Fruit fly (Drosophila melanogaster) whole organism, embryonic: Measurements from ENCODE around the gene lectin-37Da.

Source experiments
- Awh ChIP-seq: fragments of 200-800 bp; sonication (Bioruptor generic); IDR thresholded peaks from 2 replicates; pipeline ENCODE4, ENCODE4 v1.3.6; 2022; ENCODE audit warnings: missing biosample characterization, missing genetic modification characterization
- BtbVII ChIP-seq: fragments of 200-800 bp; sonication (Bioruptor generic); optimal IDR thresholded peaks from 3 replicates; lab custom pipeline; 2017; ENCODE audit warnings: missing biosample characterization, mild to moderate bottlenecking, missing genetic modification characterization
- CG10959 ChIP-seq: fragments of 200-800 bp; sonication (Bioruptor generic); IDR thresholded peaks from 2 replicates; pipeline ENCODE4 v1.3.6; 2022; ENCODE audit warnings: missing biosample characterization, missing genetic modification characterization
- CG11504 ChIP-seq: fragments of 200-800 bp; sonication (Bioruptor generic); optimal IDR thresholded peaks from 3 replicates; lab custom pipeline; 2019; ENCODE audit warnings: missing biosample characterization, mild to moderate bottlenecking, missing genetic modification characterization, moderate library complexity
- CG12236 ChIP-seq: fragments of 200-800 bp; sonication (Bioruptor generic); optimal IDR thresholded peaks from 2 replicates; lab custom pipeline; 2016; ENCODE audit warnings: missing biosample characterization, missing genetic modification characterization
- CG12942 ChIP-seq: fragments of 200-800 bp; sonication (Bioruptor generic); optimal IDR thresholded peaks from 3 replicates; lab custom pipeline; 2016; ENCODE audit warnings: missing biosample characterization, missing genetic modification characterization
- CG13287 ChIP-seq: fragments of 200-800 bp; sonication (Bioruptor generic); IDR thresholded peaks from 2 replicates; pipeline ENCODE4 v1.3.6; 2022; ENCODE audit warnings: missing biosample characterization, missing genetic modification characterization; ENCODE audit not compliant: partially characterized antibody
- CG13424 ChIP-seq: fragments of 200-800 bp; sonication (Bioruptor generic); optimal IDR thresholded peaks from 2 replicates; lab custom pipeline; 2019; ENCODE audit warnings: missing biosample characterization, mild to moderate bottlenecking, missing genetic modification characterization, moderate library complexity
- CG1602 ChIP-seq: fragments of 200-800 bp; sonication (Bioruptor generic); optimal IDR thresholded peaks from 3 replicates; lab custom pipeline; 2016; ENCODE audit warnings: missing biosample characterization, missing genetic modification characterization
- CG17361 ChIP-seq: fragments of 200-800 bp; sonication (Bioruptor generic); IDR thresholded peaks from 3 replicates; pipeline ENCODE4 v1.3.6; 2022; ENCODE audit warnings: missing biosample characterization, missing genetic modification characterization
- CG17385 ChIP-seq: fragments of 200-800 bp; sonication (Bioruptor generic); optimal IDR thresholded peaks from 3 replicates; lab custom pipeline; 2018; ENCODE audit warnings: missing biosample characterization, mild to moderate bottlenecking, missing genetic modification characterization
- CG18764 ChIP-seq: fragments of 200-800 bp; sonication (Bioruptor generic); optimal IDR thresholded peaks from 3 replicates; lab custom pipeline; 2016; ENCODE audit warnings: missing biosample characterization, missing genetic modification characterization
- CG2120 ChIP-seq: fragments of 200-800 bp; sonication (Bioruptor generic); optimal IDR thresholded peaks from 3 replicates; lab custom pipeline; 2016; ENCODE audit warnings: missing biosample characterization, missing genetic modification characterization
- CG2202 ChIP-seq: fragments of 200-800 bp; sonication (Bioruptor generic); optimal IDR thresholded peaks from 2 replicates; lab custom pipeline; 2018; ENCODE audit warnings: missing biosample characterization, mild to moderate bottlenecking, missing genetic modification characterization
- CG30020 ChIP-seq: fragments of 200-800 bp; optimal IDR thresholded peaks from 2 replicates; lab custom pipeline; 2019; ENCODE audit warnings: missing biosample characterization, mild to moderate bottlenecking, missing genetic modification characterization, moderate library complexity
- CG31224 ChIP-seq: fragments of 200-800 bp; sonication (Bioruptor generic); IDR thresholded peaks from 2 replicates; pipeline ENCODE4 v1.3.6; 2022; ENCODE audit warnings: missing biosample characterization, missing genetic modification characterization
- CG6175 ChIP-seq: fragments of 200-800 bp; sonication (Bioruptor generic); IDR thresholded peaks from 3 replicates; pipeline ENCODE4 v1.3.6; 2022; ENCODE audit warnings: missing biosample characterization, missing genetic modification characterization
- CG6254 ChIP-seq: fragments of 200-800 bp; sonication (Bioruptor generic); optimal IDR thresholded peaks from 3 replicates; lab custom pipeline; 2017; ENCODE audit warnings: mild to moderate bottlenecking, missing biosample characterization, missing genetic modification reagents, missing genetic modification characterization
- CG9876 ChIP-seq: fragments of 200-800 bp; sonication (Bioruptor generic); optimal IDR thresholded peaks from 2 replicates; lab custom pipeline; 2016; ENCODE audit warnings: missing biosample characterization, missing genetic modification characterization
- Dll ChIP-seq: fragments of 200-800 bp; sonication (Bioruptor generic); IDR thresholded peaks from 4 replicates; pipeline ENCODE4 v1.3.6; 2022; ENCODE audit warnings: missing biosample characterization, missing genetic modification characterization; ENCODE audit not compliant: partially characterized antibody
- Dp ChIP-seq: fragments of 200-800 bp; sonication (Bioruptor generic); optimal IDR thresholded peaks from 2 replicates; lab custom pipeline; 2018; ENCODE audit warnings: missing biosample characterization, mild to moderate bottlenecking, missing genetic modification characterization, moderate library complexity
- E2f2 ChIP-seq: fragments of 200-800 bp; sonication (Bioruptor generic); IDR thresholded peaks from 2 replicates; pipeline ENCODE4 v1.3.6; 2022; ENCODE audit warnings: missing biosample characterization, missing genetic modification characterization
- Elba2 ChIP-seq: fragments of 200-800 bp; sonication (Bioruptor generic); optimal IDR thresholded peaks from 3 replicates; lab custom pipeline; 2016; ENCODE audit warnings: missing biosample characterization, missing genetic modification characterization
- Fer3 ChIP-seq: fragments of 200-800 bp; sonication (Bioruptor generic); optimal IDR thresholded peaks from 2 replicates; lab custom pipeline; 2018; ENCODE audit warnings: missing biosample characterization, mild to moderate bottlenecking, missing genetic modification characterization, moderate library complexity
- Hand ChIP-seq: fragments of 200-800 bp; sonication (Bioruptor generic); optimal IDR thresholded peaks from 2 replicates; lab custom pipeline; 2017; ENCODE audit warnings: mild to moderate bottlenecking, missing biosample characterization, missing genetic modification reagents, missing genetic modification characterization
- Med ChIP-seq: fragments of 200-800 bp; sonication (Bioruptor generic); peaks from one replicate; lab custom pipeline; 2016; ENCODE audit warnings: missing biosample characterization, missing genetic modification characterization, mild to moderate bottlenecking, inconsistent platforms, moderate library complexity
- NFAT ChIP-seq: fragments of 200-800 bp; sonication (Bioruptor generic); IDR thresholded peaks from 2 replicates; pipeline ENCODE4 v1.3.6; 2022; ENCODE audit warnings: missing biosample characterization, missing genetic modification characterization
- Oli ChIP-seq: fragments of 200-800 bp; sonication (Bioruptor generic); optimal IDR thresholded peaks from 2 replicates; lab custom pipeline; 2018; ENCODE audit warnings: missing biosample characterization, mild to moderate bottlenecking, missing genetic modification characterization, moderate library complexity
- Sry-δ ChIP-seq: fragments of 200-800 bp; sonication (Bioruptor generic); optimal IDR thresholded peaks from 2 replicates; lab custom pipeline; 2016; ENCODE audit warnings: missing biosample characterization, missing genetic modification characterization
- Taf1 ChIP-seq: fragments of 200-800 bp; sonication (Bioruptor generic); IDR thresholded peaks from 2 replicates; pipeline ENCODE4 v1.3.6; 2022; ENCODE audit warnings: missing biosample characterization, missing genetic modification characterization
- Xbp1 ChIP-seq: fragments of 200-800 bp; sonication (Bioruptor generic); optimal IDR thresholded peaks from 3 replicates; lab custom pipeline; 2016; ENCODE audit warnings: missing biosample characterization, mild to moderate bottlenecking, missing genetic modification characterization
- chinmo ChIP-seq: fragments of 200-800 bp; sonication (Bioruptor generic); IDR thresholded peaks from 4 replicates; pipeline ENCODE4 v1.3.6; 2022; ENCODE audit warnings: missing biosample characterization, missing genetic modification characterization; ENCODE audit not compliant: partially characterized antibody
- crp ChIP-seq, 2 experiments: fragments of 200-800 bp; sonication (Bioruptor generic); optimal IDR thresholded peaks; 2 replicates in 1 of 2; 3 replicates in 1 of 2; lab custom pipeline; 2017; ENCODE audit warnings: missing biosample characterization in 2 of 2, missing genetic modification characterization in 2 of 2, mild to moderate bottlenecking in 1 of 2, moderate library complexity in 1 of 2
- cwo ChIP-seq: fragments of 200-800 bp; sonication (Bioruptor generic); optimal IDR thresholded peaks from 3 replicates; lab custom pipeline; 2017; ENCODE audit warnings: missing biosample characterization, missing genetic modification characterization, mild to moderate bottlenecking, moderate library complexity, missing genetic modification reagents
- dpn ChIP-seq, 2 experiments: fragments of 200-800 bp; sonication (Bioruptor generic); optimal IDR thresholded peaks; 3 replicates each; lab custom pipeline; 2016; ENCODE audit warnings: missing biosample characterization in 2 of 2, missing genetic modification characterization in 2 of 2
- en ChIP-seq: fragments of 200-800 bp; sonication (Bioruptor generic); optimal IDR thresholded peaks from 2 replicates; lab custom pipeline; 2016; ENCODE audit warnings: missing biosample characterization, missing genetic modification characterization
- exex ChIP-seq: fragments of 200-800 bp; sonication (Bioruptor generic); optimal IDR thresholded peaks from 4 replicates; lab custom pipeline; 2018; ENCODE audit warnings: missing biosample characterization, mild to moderate bottlenecking, missing genetic modification characterization, moderate library complexity
- insv ChIP-seq, 2 experiments: fragments of 200-800 bp; sonication (Bioruptor generic); optimal IDR thresholded peaks; 3 replicates each; lab custom pipeline; 2016 to 2018; ENCODE audit warnings: missing biosample characterization in 2 of 2, missing genetic modification characterization in 2 of 2
- knrl ChIP-seq: fragments of 200-800 bp; sonication (Bioruptor generic); IDR thresholded peaks from 3 replicates; pipeline ENCODE4 v1.3.6; 2022; ENCODE audit warnings: missing biosample characterization, missing genetic modification characterization; ENCODE audit not compliant: partially characterized antibody
- lbe ChIP-seq: fragments of 200-800 bp; sonication (Bioruptor generic); optimal IDR thresholded peaks from 2 replicates; lab custom pipeline; 2016; ENCODE audit warnings: missing biosample characterization, mild to moderate bottlenecking, missing genetic modification characterization
- lmd ChIP-seq: fragments of 200-800 bp; sonication (Bioruptor generic); IDR thresholded peaks from 2 replicates; pipeline ENCODE4 v1.3.6; 2022; ENCODE audit warnings: missing biosample characterization, missing genetic modification characterization
- mld ChIP-seq: fragments of 200-800 bp; sonication (Bioruptor generic); IDR thresholded peaks from 3 replicates; pipeline ENCODE4 v1.3.6; 2022; ENCODE audit warnings: missing biosample characterization, missing genetic modification characterization; ENCODE audit not compliant: partially characterized antibody
- nerfin-1 ChIP-seq: fragments of 200-800 bp; sonication (Bioruptor generic); optimal IDR thresholded peaks from 3 replicates; lab custom pipeline; 2019; ENCODE audit warnings: missing biosample characterization, mild to moderate bottlenecking, missing genetic modification characterization, moderate library complexity
- oc ChIP-seq: fragments of 200-800 bp; sonication (Bioruptor generic); optimal IDR thresholded peaks from 2 replicates; lab custom pipeline; 2018; ENCODE audit warnings: missing biosample characterization, mild to moderate bottlenecking, missing genetic modification characterization, moderate library complexity
- p53 ChIP-seq: fragments of 200-800 bp; sonication (Bioruptor generic); optimal IDR thresholded peaks from 2 replicates; lab custom pipeline; 2016; ENCODE audit warnings: missing biosample characterization, missing genetic modification characterization
- pzg ChIP-seq: fragments of 200-800 bp; sonication (Bioruptor generic); optimal IDR thresholded peaks from 3 replicates; lab custom pipeline; 2018; ENCODE audit warnings: missing biosample characterization, mild to moderate bottlenecking, missing genetic modification characterization, moderate library complexity
- rib ChIP-seq: fragments of 200-800 bp; sonication (Bioruptor generic); IDR thresholded peaks from 2 replicates; pipeline ENCODE4 v1.3.6; 2022; ENCODE audit warnings: missing biosample characterization, missing genetic modification characterization
- sug ChIP-seq: fragments of 200-800 bp; optimal IDR thresholded peaks from 2 replicates; lab custom pipeline; 2019; ENCODE audit warnings: missing biosample characterization, mild to moderate bottlenecking, missing genetic modification characterization, moderate library complexity
- wdn ChIP-seq: fragments of 200-800 bp; sonication (Bioruptor generic); IDR thresholded peaks from 2 replicates; pipeline ENCODE4 v1.3.6; 2022; ENCODE audit warnings: missing biosample characterization, missing genetic modification characterization

Gene lectin-37Da

DNA sequence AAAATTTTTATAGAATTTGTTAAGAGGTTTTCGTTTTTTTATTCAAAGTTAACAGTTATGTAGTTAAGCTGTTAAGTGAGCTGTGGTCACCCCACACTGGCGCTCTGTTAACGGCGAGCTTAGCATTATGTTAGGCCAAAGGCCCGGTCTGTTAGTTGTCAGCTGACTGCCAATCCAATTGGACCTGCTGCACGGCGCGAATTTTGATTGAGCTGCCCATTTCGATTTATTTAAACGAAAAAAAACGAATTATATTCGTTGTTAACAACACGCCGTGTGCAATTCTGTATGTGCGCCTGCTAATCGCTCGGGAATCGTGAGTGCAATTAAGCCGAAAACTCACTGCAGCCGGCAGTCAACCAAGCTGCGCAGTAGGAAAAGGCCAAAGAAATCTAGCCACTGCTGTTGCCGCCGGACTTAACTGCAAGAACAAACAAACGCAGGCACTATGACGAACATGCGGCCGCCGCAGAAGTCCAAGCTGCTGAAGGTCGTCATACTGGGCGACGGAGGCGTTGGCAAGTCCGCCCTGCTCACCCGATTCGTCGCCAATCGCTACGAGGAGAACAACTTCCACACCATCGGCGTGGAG lies 14.4 kb downstream of the lectin-37Da start, which contains the start of gene Rab9:
Rab9 (plus strand) TSS at position 151 of the 592 bp plus-strand sequence.
- TF ChIP-seq CG17361 (GFP tag; lab: Robert Waterston, UW) (no peak), crp (GFP tag; optimal IDR thresholded peaks at IDR 0.05; lab: Kevin White, UChicago) (peak in 1 of 2 experiments; percentile 75), Oli (no peak), CG2202 (tag; lab: Kevin White, UChicago) (no peak), CG10959 (no peak), wdn (GFP tag; lab: Robert Waterston, UW) (0 out of 2 replicates have a peak, but pooled peaks have one; percentile 16), pzg (peak; percentile 4), lmd (GFP tag; lab: Robert Waterston, UW) (0 out of 2 replicates have a peak, but pooled peaks have one; percentile 7), CG6175 (GFP tag; lab: Robert Waterston, UW) (no peak), Med (GFP tag; lab: Kevin White, UChicago) (peak; percentile 68), Elba2 (GFP tag; lab: Kevin White, UChicago) (no peak), chinmo (GFP tag; lab: Robert Waterston, UW) (peak; percentile 86; the same call in 1 of the 4 replicates), sug (no peak), CG13424 (no peak), insv (GFP tag; optimal IDR thresholded peaks at IDR 0.05; lab: Kevin White, UChicago) (peak; percentile 1 to 87), Dll (0 out of 4 replicates have a peak, but pooled peaks have one; percentile 22), Dp (GFP tag; lab: Kevin White, UChicago) (peak; percentile 53), p53 (no peak), CG17385 (GFP tag; lab: Kevin White, UChicago) (no peak), CG13287 (GFP tag; lab: Robert Waterston, UW) (peak; percentile 26; the same call in 1 of the 2 replicates), mld (GFP tag; lab: Robert Waterston, UW) (0 out of 3 replicates have a peak, but pooled peaks have one; percentile 43), E2f2 (peak; percentile 69)

dm6 chr2L:19433292-19433691 lies 15.2 kb downstream of the lectin-37Da start:
- TF ChIP-seq Xbp1 (GFP tag; lab: Kevin White, UChicago) = no peak
- no peak for TF ChIP-seq CG6254 (GFP tag; lab: Kevin White, UChicago)
- no peak for TF ChIP-seq Dp (GFP tag; lab: Kevin White, UChicago)
- no peak for TF ChIP-seq exex (tag; lab: Kevin White, UChicago)
- no peak for TF ChIP-seq mld (GFP tag; lab: Robert Waterston, UW)
- no peak for TF ChIP-seq lbe (GFP tag; lab: Kevin White, UChicago)
- TF ChIP-seq CG11504 (tag; lab: Kevin White, UChicago) = peak; percentile 10
- TF ChIP-seq Hand = no peak
- peak; percentile 25 for TF ChIP-seq nerfin-1 (tag; lab: Kevin White, UChicago)
- no peak for TF ChIP-seq CG18764
- TF ChIP-seq CG31224 = no peak
- peak; percentile 17 for TF ChIP-seq cwo (GFP tag; lab: Kevin White, UChicago)
- TF ChIP-seq en (GFP tag; lab: Kevin White, UChicago) = no peak
- TF ChIP-seq rib (GFP tag; lab: Robert Waterston, UW) = no peak
- TF ChIP-seq BtbVII (GFP tag; lab: Kevin White, UChicago) = no peak
- peak; percentile 32 for TF ChIP-seq CG2120 (GFP tag; lab: Kevin White, UChicago)
- TF ChIP-seq CG12236 = no peak
- TF ChIP-seq Taf1 (GFP tag; lab: Robert Waterston, UW) = no peak
- no peak for TF ChIP-seq crp (GFP tag; optimal IDR thresholded peaks at IDR 0.05; lab: Kevin White, UChicago)
- TF ChIP-seq CG9876 = no peak
- no peak for TF ChIP-seq CG1602
- no peak for TF ChIP-seq Awh (GFP tag; lab: Robert Waterston, UW)
- no peak for TF ChIP-seq Sry-δ
- no peak for TF ChIP-seq knrl
- no peak for TF ChIP-seq NFAT
- TF ChIP-seq dpn (GFP tag; optimal IDR thresholded peaks at IDR 0.05; lab: Kevin White, UChicago) = no peak
- TF ChIP-seq CG12942 = no peak
- TF ChIP-seq Fer3 = peak; percentile 8
- no peak for TF ChIP-seq CG30020 (tag; lab: Kevin White, UChicago)
- TF ChIP-seq oc (tag; lab: Kevin White, UChicago) = no peak
